Fruit fly (Drosophila melanogaster): Measurements from ENCODE around the gene kto.

kto gene

dm6 chr3L:19870843-19871666 lies 34.6 kb downstream of the kto start, which contains the start of the genes Rab8 and Usp32:
TSS of gene Rab8 (minus strand) at chr3L:19871078.
TSS of gene Usp32 (plus strand) at chr3L:19871139.
- no peak for TF ChIP-seq CrebA (GFP tag; optimal IDR thresholded peaks at IDR 0.05; ENCODE audit: borderline replicate concordance)
- TF ChIP-seq GATAd (GFP tag; optimal IDR thresholded peaks at IDR 0.05) = peak; percentile 43
- no peak for TF ChIP-seq sage (GFP tag; optimal IDR thresholded peaks at IDR 0.05)
- TF ChIP-seq Rel (GFP tag; optimal IDR thresholded peaks at IDR 0.05) = peak; percentile 7
- peak; percentile 83 for TF ChIP-seq Rel (tag; optimal IDR thresholded peaks at IDR 0.05)
- peak; percentile 40 for TF ChIP-seq CG32264 (GFP tag; optimal IDR thresholded peaks at IDR 0.05)
- TF ChIP-seq br (GFP tag; optimal IDR thresholded peaks at IDR 0.05) = peak; percentile 76
- TF ChIP-seq brk (GFP tag; optimal IDR thresholded peaks at IDR 0.05) = no peak
- no peak for TF ChIP-seq dl (GFP tag; optimal IDR thresholded peaks at IDR 0.05; ENCODE audit: insufficient read depth in 1 of 2, partially characterized antibody in 2 of 2)
- TF ChIP-seq rgr (GFP tag; optimal IDR thresholded peaks at IDR 0.05) = peak; percentile 82
- peak; percentile 70 for TF ChIP-seq CG9705 (GFP tag; optimal IDR thresholded peaks at IDR 0.05)
- TF ChIP-seq sv (GFP tag; optimal IDR thresholded peaks at IDR 0.05) = peak; percentile 1
- peak; percentile 42 for TF ChIP-seq woc (GFP tag; optimal IDR thresholded peaks at IDR 0.05)
- peak; percentile 90 for TF ChIP-seq psq (GFP tag; optimal IDR thresholded peaks at IDR 0.05)
- TF ChIP-seq tai (GFP tag; optimal IDR thresholded peaks at IDR 0.05) = no peak
- no peak for TF ChIP-seq usp (GFP tag; optimal IDR thresholded peaks at IDR 0.05)
- no peak for TF ChIP-seq Hr78 (GFP tag; optimal IDR thresholded peaks at IDR 0.05)
- peak; percentile 85 for TF ChIP-seq Jra (GFP tag; optimal IDR thresholded peaks at IDR 0.05)
- TF ChIP-seq Myc (optimal IDR thresholded peaks at IDR 0.05) = no peak
- peak; percentile 80 for TF ChIP-seq fru (GFP tag; optimal IDR thresholded peaks at IDR 0.05)
- TF ChIP-seq HLH106 (tag; optimal IDR thresholded peaks at IDR 0.05) = peak; percentile 69
- TF ChIP-seq Hnf4 (GFP tag; optimal IDR thresholded peaks at IDR 0.05) = peak; percentile 88
- no peak for TF ChIP-seq dsf (GFP tag; optimal IDR thresholded peaks at IDR 0.05; ENCODE audit: borderline replicate concordance)
- TF ChIP-seq Abd-B (GFP tag; optimal IDR thresholded peaks at IDR 0.05) = no peak
- peak; percentile 73 for TF ChIP-seq OdsH (GFP tag; optimal IDR thresholded peaks at IDR 0.05)
- no peak for TF ChIP-seq pan (optimal IDR thresholded peaks at IDR 0.05)
- no peak for TF ChIP-seq N (GFP tag; optimal IDR thresholded peaks at IDR 0.05)
- TF ChIP-seq foxo (GFP tag; optimal IDR thresholded peaks at IDR 0.05) = peak; percentile 61 to 78
- TF ChIP-seq lola (GFP tag; optimal IDR thresholded peaks at IDR 0.05) = no peak
- no peak for TF ChIP-seq Mio (GFP tag; optimal IDR thresholded peaks at IDR 0.05)
- TF ChIP-seq Sp1 (GFP tag; optimal IDR thresholded peaks at IDR 0.05) = peak; percentile 78
- TF ChIP-seq Hr83 (GFP tag; optimal IDR thresholded peaks at IDR 0.05; ENCODE audit: poor library complexity, severe bottlenecking) = peak; percentile 80
- TF ChIP-seq h (GFP tag; optimal IDR thresholded peaks at IDR 0.05) = peak; percentile 85
- peak; percentile 40 for TF ChIP-seq dmrt93B (GFP tag; optimal IDR thresholded peaks at IDR 0.05)
- peak; percentile 78 for TF ChIP-seq Vsx2 (GFP tag; optimal IDR thresholded peaks at IDR 0.05; ENCODE audit: partially characterized antibody)
- TF ChIP-seq jim (GFP tag; optimal IDR thresholded peaks at IDR 0.05) = no peak
- TF ChIP-seq Dfd (GFP tag; optimal IDR thresholded peaks at IDR 0.05) = no peak
- TF ChIP-seq ey (GFP tag; optimal IDR thresholded peaks at IDR 0.05) = peak; percentile 52
- TF ChIP-seq Dif (GFP tag; optimal IDR thresholded peaks at IDR 0.05; ENCODE audit: partially characterized antibody) = no peak

DNA sequence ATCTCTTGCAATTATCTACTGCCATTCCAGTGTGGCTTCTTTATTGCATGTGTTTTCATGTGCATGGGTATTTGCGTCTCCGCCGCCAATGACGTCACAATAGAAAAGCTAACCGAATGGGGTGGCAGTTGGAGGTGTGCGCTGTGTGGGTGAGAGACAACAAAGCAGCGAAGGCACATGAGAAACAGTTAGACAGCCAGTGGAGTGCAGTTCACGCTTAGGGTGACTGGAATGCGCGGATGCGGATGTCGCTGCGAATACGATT lies 35.2 kb downstream of the kto start:
- TF ChIP-seq HLH106 (tag; optimal IDR thresholded peaks at IDR 0.05) (no peak), Rel (GFP tag; optimal IDR thresholded peaks at IDR 0.05) (no peak), Rel (tag; optimal IDR thresholded peaks at IDR 0.05) (peak; percentile 15)

- TF ChIP-seq foxo (GFP tag; optimal IDR thresholded peaks at IDR 0.05) = no peak
- peak; percentile 18 for TF ChIP-seq Sp1 (GFP tag; optimal IDR thresholded peaks at IDR 0.05)
- TF ChIP-seq psq (GFP tag; optimal IDR thresholded peaks at IDR 0.05) = peak; percentile 29
- no peak for TF ChIP-seq CrebA (GFP tag; optimal IDR thresholded peaks at IDR 0.05; ENCODE audit: borderline replicate concordance)
- peak; percentile 94 for TF ChIP-seq Vsx2 (GFP tag; optimal IDR thresholded peaks at IDR 0.05; ENCODE audit: partially characterized antibody)
- TF ChIP-seq h (GFP tag; optimal IDR thresholded peaks at IDR 0.05) = peak; percentile 88
- no peak for TF ChIP-seq Dif (GFP tag; optimal IDR thresholded peaks at IDR 0.05; ENCODE audit: partially characterized antibody)
- no peak for TF ChIP-seq brk (GFP tag; optimal IDR thresholded peaks at IDR 0.05)
- peak; percentile 33 for TF ChIP-seq br (GFP tag; optimal IDR thresholded peaks at IDR 0.05)
- no peak for TF ChIP-seq Mio (GFP tag; optimal IDR thresholded peaks at IDR 0.05)
- TF ChIP-seq Rel (GFP tag; optimal IDR thresholded peaks at IDR 0.05) = no peak
- peak; percentile 58 for TF ChIP-seq Rel (tag; optimal IDR thresholded peaks at IDR 0.05)
Observed at dm6 chr3L:19872465-19872883, 36.1 kb downstream of the kto start.
